Worm (Caenorhabditis elegans): ENCODE measurements around the gene Y43F8B.11.

The Y43F8B.11 gene

ce11 chrV:19490461-19490860, 20.0 kb downstream of the Y43F8B.11 start, which contains the start of gene Y43F8B.7:
Gene Y43F8B.7 (plus strand): TSS chrV:19490761.
- TF ChIP-seq ceh-2 (tag; optimal IDR thresholded peaks at IDR 0.05), result no peak
- TF ChIP-seq ceh-31 (tag; optimal IDR thresholded peaks at IDR 0.05), result no peak
- no peak for TF ChIP-seq ttx-3 (tag; optimal IDR thresholded peaks at IDR 0.05)
- no peak for TF ChIP-seq rnt-1 (tag; optimal IDR thresholded peaks at IDR 0.05)
- no peak for TF ChIP-seq gmeb-2 (tag; optimal IDR thresholded peaks at IDR 0.05)
- no peak for TF ChIP-seq nhr-232 (tag; optimal IDR thresholded peaks at IDR 0.05)
- TF ChIP-seq unc-86 (tag; optimal IDR thresholded peaks at IDR 0.05), result no peak
- TF ChIP-seq che-1 (tag; optimal IDR thresholded peaks at IDR 0.05), result no peak
- TF ChIP-seq syd-9 (tag; optimal IDR thresholded peaks at IDR 0.05), result no peak
- TF ChIP-seq ceh-45 (GFP tag; IDR thresholded peaks at IDR 0.05), result no peak
- TF ChIP-seq sox-2 (GFP tag; IDR thresholded peaks at IDR 0.05), result no peak
- no peak for TF ChIP-seq dmd-4 (tag; optimal IDR thresholded peaks at IDR 0.05; ENCODE audit: borderline replicate concordance)
- TF ChIP-seq mec-3 (tag; optimal IDR thresholded peaks at IDR 0.05; ENCODE audit: borderline replicate concordance), result no peak

DNA sequence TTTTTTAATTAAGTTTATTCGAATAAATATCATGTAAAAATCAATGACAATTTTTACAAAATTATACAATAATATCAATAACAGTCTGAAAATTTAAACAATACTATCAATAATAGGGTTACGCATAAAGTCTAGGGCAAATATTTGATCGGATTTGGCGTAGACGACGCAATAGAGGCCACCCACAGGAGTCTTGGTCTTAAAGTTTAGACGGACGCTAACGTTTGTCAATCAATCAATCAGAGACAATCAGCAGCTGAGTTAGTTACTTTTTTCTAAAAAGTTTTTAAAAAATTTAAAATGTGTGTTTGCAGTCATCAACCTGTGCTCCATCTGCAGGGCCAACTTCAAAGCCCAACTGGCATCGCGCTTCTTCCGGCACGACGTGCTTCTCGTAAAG, 20.8 kb downstream of the Y43F8B.11 start, which contains the start of gene Y43F8B.29:
Y43F8B.29 (plus strand) TSS at position 301 of the 400 bp plus-strand sequence.
- TF ChIP-seq ceh-34 (tag; optimal IDR thresholded peaks at IDR 0.05), result no peak
- TF ChIP-seq ceh-31 (tag; optimal IDR thresholded peaks at IDR 0.05), result no peak
- TF ChIP-seq pax-1 (tag; optimal IDR thresholded peaks at IDR 0.05), result no peak
- no peak for TF ChIP-seq sox-2 (GFP tag; IDR thresholded peaks at IDR 0.05)
- TF ChIP-seq fkh-6 (tag; optimal IDR thresholded peaks at IDR 0.05), result no peak
- no peak for TF ChIP-seq tbx-7 (tag; optimal IDR thresholded peaks at IDR 0.05)
- TF ChIP-seq rnt-1 (tag; optimal IDR thresholded peaks at IDR 0.05), result no peak
- TF ChIP-seq pat-9 (tag; optimal IDR thresholded peaks at IDR 0.05), result no peak
- no peak for TF ChIP-seq fkh-10 (GFP tag; optimal IDR thresholded peaks at IDR 0.05)
- no peak for TF ChIP-seq sdc-2 (tag; optimal IDR thresholded peaks at IDR 0.05)
- no peak for TF ChIP-seq ets-4 (tag; optimal IDR thresholded peaks at IDR 0.05)
- TF ChIP-seq C08G9.2 (tag; optimal IDR thresholded peaks at IDR 0.05), result no peak
- no peak for TF ChIP-seq ztf-16 (tag; optimal IDR thresholded peaks at IDR 0.05)
- TF ChIP-seq pha-2 (tag; optimal IDR thresholded peaks at IDR 0.05), result no peak
- TF ChIP-seq nhr-11 (tag; optimal IDR thresholded peaks at IDR 0.05), result no peak
- TF ChIP-seq ama-1 (optimal IDR thresholded peaks at IDR 0.05), result no peak
- TF ChIP-seq npax-4 (tag; optimal IDR thresholded peaks at IDR 0.05), result no peak
- no peak for TF ChIP-seq nhr-232 (tag; optimal IDR thresholded peaks at IDR 0.05)
- no peak for TF ChIP-seq ref-2 (tag; optimal IDR thresholded peaks at IDR 0.05)
- TF ChIP-seq ceh-22 (tag; optimal IDR thresholded peaks at IDR 0.05), result no peak

ce11 chrV:19495145-19495544, 24.7 kb downstream of the Y43F8B.11 start:
- TF ChIP-seq ceh-31 (tag; optimal IDR thresholded peaks at IDR 0.05) (no peak), ceh-30 (tag; optimal IDR thresholded peaks at IDR 0.05) (no peak), ceh-48 (tag; optimal IDR thresholded peaks at IDR 0.05) (no peak), T23F11.4 (GFP tag; optimal IDR thresholded peaks at IDR 0.05) (no peak), nhr-11 (tag; optimal IDR thresholded peaks at IDR 0.05) (no peak)

DNA sequence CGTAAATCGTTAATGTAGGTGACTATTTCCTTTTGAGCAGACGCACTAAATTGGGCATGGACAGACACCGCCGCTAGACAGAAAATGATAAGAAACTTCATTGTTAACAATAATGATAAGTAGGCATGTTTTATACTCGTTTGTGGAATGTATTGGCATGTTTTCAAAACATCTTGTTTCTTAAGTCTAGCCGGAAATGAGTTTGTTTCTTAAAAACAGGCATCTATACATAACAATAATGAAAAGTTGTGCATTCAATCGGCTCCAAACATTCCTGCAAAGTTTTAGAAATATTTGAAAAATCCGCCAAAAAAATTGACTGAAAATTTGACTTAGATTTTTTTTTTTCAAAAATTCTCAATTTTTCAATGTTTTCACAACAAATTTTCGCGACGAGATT, 25.1 kb downstream of the Y43F8B.11 start, which contains the start of gene scl-21:
scl-21 (minus strand) TSS at position 101 of the 400 bp plus-strand sequence.
- TF ChIP-seq ceh-18 (tag; optimal IDR thresholded peaks at IDR 0.05) (no peak), sox-2 (GFP tag; IDR thresholded peaks at IDR 0.05) (no peak), unc-86 (tag; optimal IDR thresholded peaks at IDR 0.05) (no peak), gmeb-2 (tag; optimal IDR thresholded peaks at IDR 0.05) (no peak), pqm-1 (tag; optimal IDR thresholded peaks at IDR 0.05) (no peak), hlh-15 (tag; optimal IDR thresholded peaks at IDR 0.05) (no peak), ref-2 (tag; optimal IDR thresholded peaks at IDR 0.05) (no peak), K02D7.2 (tag; optimal IDR thresholded peaks at IDR 0.05) (no peak)

DNA sequence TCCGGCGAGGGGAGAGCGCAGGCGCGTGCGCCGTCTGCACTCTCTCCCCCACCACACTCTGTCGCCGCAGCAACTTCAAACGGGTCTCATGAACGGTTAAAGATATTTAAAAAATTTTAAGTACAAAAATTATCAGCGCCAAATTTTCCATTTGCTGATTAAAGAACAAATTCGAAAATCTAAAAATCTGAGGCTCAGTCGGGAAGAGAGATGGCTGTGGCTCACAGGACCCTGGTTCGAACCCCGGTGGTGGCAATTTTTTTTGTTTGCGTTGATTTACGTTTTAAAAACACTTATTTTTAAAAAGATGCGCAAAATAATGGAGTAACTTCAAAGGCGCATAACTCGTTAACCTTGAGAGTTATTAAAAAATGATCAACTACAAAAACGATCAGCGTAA, 26.6 kb downstream of the Y43F8B.11 start:
- TF ChIP-seq che-1 (tag; optimal IDR thresholded peaks at IDR 0.05) (no peak), K09A11.1 (tag; optimal IDR thresholded peaks at IDR 0.05; ENCODE audit: insufficient read depth) (no peak), odd-2 (tag; optimal IDR thresholded peaks at IDR 0.05) (no peak), sox-4 (tag; optimal IDR thresholded peaks at IDR 0.05) (no peak), sox-2 (GFP tag; IDR thresholded peaks at IDR 0.05) (no peak), ceh-30 (tag; optimal IDR thresholded peaks at IDR 0.05) (no peak), hlh-8 (tag; optimal IDR thresholded peaks at IDR 0.05) (no peak), elt-4 (tag; optimal IDR thresholded peaks at IDR 0.05) (no peak), ceh-31 (tag; optimal IDR thresholded peaks at IDR 0.05) (no peak), pha-2 (tag; optimal IDR thresholded peaks at IDR 0.05) (no peak), pag-3 (tag; optimal IDR thresholded peaks at IDR 0.05; ENCODE audit: borderline replicate concordance) (no peak)

All from whole organism, late embryonic.